Worm (Caenorhabditis elegans) whole organism, L4 larva: Measurements from ENCODE around the gene grd-8.

Experiments
- D1046.2 ChIP-seq: fragments of 200-800 bp; sonication (Bioruptor generic); IDR thresholded peaks from 2 replicates; pipeline ENCODE4 v1.3.6; 2022; ENCODE audit warnings: missing genetic modification characterization, missing compliant biosample characterization
- F37D6.2 ChIP-seq: sonication (generic microtip); optimal IDR thresholded peaks from 2 replicates; lab custom pipeline; 2016; ENCODE audit warnings: mild to moderate bottlenecking, missing genetic modification characterization, missing compliant biosample characterization
- F44E2.7 ChIP-seq: fragments of 200-800 bp; sonication (Bioruptor generic); IDR thresholded peaks from 2 replicates; pipeline ENCODE4 v2.1.2; 2022; ENCODE audit warnings: missing genetic modification characterization, missing compliant biosample characterization
- T20F7.1 ChIP-seq: fragments of 200-800 bp; sonication (Bioruptor generic); optimal IDR thresholded peaks from 2 replicates; lab custom pipeline; 2018; ENCODE audit warnings: mild to moderate bottlenecking, missing genetic modification characterization, missing compliant biosample characterization
- T26A8.4 ChIP-seq: fragments of 200-800 bp; sonication (Bioruptor generic); IDR thresholded peaks from 2 replicates; pipeline ENCODE4 v1.3.6; 2022; ENCODE audit warnings: missing genetic modification characterization, missing compliant biosample characterization
- Y75B8A.6 ChIP-seq: fragments of 200-800 bp; sonication (Bioruptor generic); IDR thresholded peaks from 2 replicates; pipeline ENCODE4 v1.3.6; 2022; ENCODE audit warnings: missing genetic modification reagents, missing genetic modification characterization, missing compliant biosample characterization
- ZK337.2 ChIP-seq: fragments of 200-800 bp; sonication (Bioruptor generic); IDR thresholded peaks from 2 replicates; pipeline ENCODE4 v1.3.6; 2022; ENCODE audit warnings: missing genetic modification reagents, missing genetic modification characterization, missing compliant biosample characterization
- ZK546.5 ChIP-seq, 2 experiments: sonication (generic microtip); optimal IDR thresholded peaks; 2 replicates each; lab custom pipeline; 2017; ENCODE audit warnings: missing biosample characterization in 2 of 2, missing genetic modification characterization in 2 of 2
- ceh-20 ChIP-seq: fragments of 200-800 bp; sonication (Bioruptor generic); IDR thresholded peaks from 2 replicates; pipeline ENCODE4 v1.3.6; 2022; ENCODE audit warnings: missing genetic modification reagents, missing genetic modification characterization, missing compliant biosample characterization
- ceh-28 ChIP-seq: fragments of 150-350 bp; optimal IDR thresholded peaks from 2 replicates; lab custom pipeline; 2014; ENCODE audit warnings: missing biosample characterization, missing genetic modification reagents, missing genetic modification characterization
- ceh-62 ChIP-seq: sonication (generic microtip); optimal IDR thresholded peaks from 2 replicates; lab custom pipeline; 2017; ENCODE audit warnings: missing biosample characterization, missing genetic modification characterization
- ceh-82 ChIP-seq: sonication (generic microtip); optimal IDR thresholded peaks from 2 replicates; lab custom pipeline; 2017; ENCODE audit warnings: missing biosample characterization, missing genetic modification characterization
- ces-1 ChIP-seq: fragments of 150-350 bp; sonication (generic microtip); optimal IDR thresholded peaks from 4 replicates; lab custom pipeline; 2014; ENCODE audit warnings: missing biosample characterization, missing genetic modification reagents, missing genetic modification characterization
- cey-2 ChIP-seq: sonication (generic microtip); optimal IDR thresholded peaks from 3 replicates; lab custom pipeline; 2017; ENCODE audit warnings: missing genetic modification characterization, mild to moderate bottlenecking, missing compliant biosample characterization, antibody characterized with exemption, borderline replicate concordance; ENCODE audit not compliant: insufficient read depth
- daf-12 ChIP-seq: fragments of 150-350 bp; optimal IDR thresholded peaks from 2 replicates; lab custom pipeline; 2014; ENCODE audit warnings: missing biosample characterization, missing genetic modification reagents, missing genetic modification characterization
- daf-16 ChIP-seq, 3 experiments: sonication (generic microtip); optimal IDR thresholded peaks; 2 replicates each; lab custom pipeline; 2016 to 2017; ENCODE audit warnings: missing genetic modification characterization in 3 of 3, missing genetic modification reagents in 3 of 3, mild to moderate bottlenecking in 2 of 3, missing compliant biosample characterization in 2 of 3, missing biosample characterization in 1 of 3, moderate library complexity in 1 of 3
- daf-8 ChIP-seq: fragments of 200-800 bp; sonication (Bioruptor generic); IDR thresholded peaks from 2 replicates; pipeline ENCODE4 v1.3.6; 2022; ENCODE audit warnings: missing genetic modification characterization, missing compliant biosample characterization
- dmd-9 ChIP-seq: fragments of 200-800 bp; sonication (Bioruptor generic); IDR thresholded peaks from 2 replicates; pipeline ENCODE4 v1.3.6; 2022; ENCODE audit warnings: missing genetic modification reagents, missing genetic modification characterization, missing compliant biosample characterization
- dpl-1 ChIP-seq: fragments of 150-350 bp; optimal IDR thresholded peaks from 2 replicates; lab custom pipeline; 2014; ENCODE audit warnings: missing biosample characterization, missing genetic modification reagents, missing genetic modification characterization
- duxl-1 ChIP-seq: sonication (generic microtip); optimal IDR thresholded peaks from 2 replicates; lab custom pipeline; 2016; ENCODE audit warnings: mild to moderate bottlenecking, missing genetic modification characterization, moderate library complexity, missing compliant biosample characterization; ENCODE audit not compliant: poor library complexity
- egl-27 ChIP-seq: sonication (generic microtip); optimal IDR thresholded peaks from 3 replicates; lab custom pipeline; 2017; ENCODE audit warnings: missing biosample characterization, missing genetic modification reagents, missing genetic modification characterization
- egl-43 ChIP-seq: fragments of 200-800 bp; sonication (Bioruptor generic); IDR thresholded peaks from 2 replicates; pipeline ENCODE4 v1.3.6; 2022; ENCODE audit warnings: missing genetic modification reagents, missing genetic modification characterization, missing compliant biosample characterization
- fkh-10 ChIP-seq: fragments of 150-350 bp; optimal IDR thresholded peaks from 2 replicates; lab custom pipeline; 2014; ENCODE audit warnings: missing biosample characterization, missing genetic modification reagents, missing genetic modification characterization
- hlh-11 ChIP-seq: fragments of 200-800 bp; sonication (Bioruptor generic); optimal IDR thresholded peaks from 2 replicates; lab custom pipeline; 2018; ENCODE audit warnings: mild to moderate bottlenecking, missing genetic modification characterization, missing compliant biosample characterization
- hlh-30 ChIP-seq: sonication (generic microtip); optimal IDR thresholded peaks from 2 replicates; lab custom pipeline; 2017; ENCODE audit warnings: antibody characterized with exemption, mild to moderate bottlenecking, missing genetic modification characterization, missing compliant biosample characterization; ENCODE audit not compliant: insufficient read depth
- hmg-1.1 ChIP-seq: fragments of 200-800 bp; sonication (Bioruptor generic); IDR thresholded peaks from 2 replicates; pipeline ENCODE4 v1.3.6; 2022; ENCODE audit warnings: missing genetic modification reagents, missing genetic modification characterization, missing compliant biosample characterization
- jun-1 ChIP-seq: fragments of 150-350 bp; optimal IDR thresholded peaks from 2 replicates; lab custom pipeline; 2014; ENCODE audit warnings: missing biosample characterization, missing genetic modification reagents, missing genetic modification characterization
- lin-13 ChIP-seq: fragments of 150-350 bp; optimal IDR thresholded peaks from 2 replicates; lab custom pipeline; 2014; ENCODE audit warnings: missing biosample characterization, missing genetic modification reagents, missing genetic modification characterization
- lin-15B ChIP-seq: fragments of 150-350 bp; sonication (generic microtip); optimal IDR thresholded peaks from 3 replicates; lab custom pipeline; 2014; ENCODE audit warnings: missing biosample characterization, missing genetic modification characterization
- lsy-2 ChIP-seq, 2 experiments: fragments of 150-350 bp in 1 of 2; sonication (generic microtip) in 1 of 2; optimal IDR thresholded peaks; 2 replicates each; lab custom pipeline; 2014 to 2017; ENCODE audit warnings: missing biosample characterization in 2 of 2, missing genetic modification characterization in 2 of 2
- madf-9 ChIP-seq: fragments of 200-800 bp; sonication (Bioruptor generic); conservative IDR thresholded peaks from 2 replicates; pipeline ENCODE4 v1.3.6; 2022; ENCODE audit warnings: missing genetic modification reagents, missing genetic modification characterization, missing compliant biosample characterization
- mdt-29 ChIP-seq: fragments of 200-800 bp; sonication (Bioruptor generic); IDR thresholded peaks from 2 replicates; pipeline ENCODE4 v1.3.6; 2022; ENCODE audit warnings: missing genetic modification reagents, missing genetic modification characterization, missing compliant biosample characterization
- mxl-2 ChIP-seq: fragments of 200-800 bp; sonication (Bioruptor generic); conservative IDR thresholded peaks from 2 replicates; pipeline ENCODE4 v1.3.6; 2022; ENCODE audit warnings: missing genetic modification reagents, missing genetic modification characterization, missing compliant biosample characterization
- nhr-10 ChIP-seq: fragments of 150-350 bp; optimal IDR thresholded peaks from 2 replicates; lab custom pipeline; 2014; ENCODE audit warnings: missing biosample characterization, missing genetic modification characterization
- nhr-28 ChIP-seq: fragments of 150-350 bp; optimal IDR thresholded peaks from 2 replicates; lab custom pipeline; 2014; ENCODE audit warnings: missing biosample characterization, missing genetic modification characterization
- nhr-6 ChIP-seq: fragments of 150-350 bp; optimal IDR thresholded peaks from 2 replicates; lab custom pipeline; 2014; ENCODE audit warnings: missing biosample characterization, missing genetic modification characterization
- nhr-77 ChIP-seq: fragments of 150-350 bp; optimal IDR thresholded peaks from 2 replicates; lab custom pipeline; 2014; ENCODE audit warnings: missing biosample characterization, missing genetic modification characterization
- pha-4 ChIP-seq, 2 experiments: fragments of 150-350 bp in 1 of 2; fragments of 200-800 bp in 1 of 2; sonication (Bioruptor generic) in 1 of 2; IDR thresholded peaks in 1 of 2; optimal IDR thresholded peaks in 1 of 2; 2 replicates each; pipeline versions ENCODE4 v1.3.6 to Lab custom; 2014 to 2022; ENCODE audit warnings: missing genetic modification characterization in 2 of 2, missing genetic modification reagents in 2 of 2, missing biosample characterization in 1 of 2, missing compliant biosample characterization in 1 of 2
- saeg-2 ChIP-seq: fragments of 200-800 bp; sonication (Bioruptor generic); IDR thresholded peaks from 2 replicates; pipeline ENCODE4 v1.3.6; 2022; ENCODE audit warnings: missing genetic modification reagents, missing genetic modification characterization, missing compliant biosample characterization
- set-16 ChIP-seq: fragments of 200-800 bp; sonication (Bioruptor generic); IDR thresholded peaks from 2 replicates; pipeline ENCODE4 v1.3.6; 2022; ENCODE audit warnings: missing genetic modification reagents, missing genetic modification characterization, missing compliant biosample characterization
- skn-1 ChIP-seq: fragments of 150-350 bp; optimal IDR thresholded peaks from 2 replicates; lab custom pipeline; 2014; ENCODE audit warnings: missing biosample characterization, missing genetic modification characterization
- snpc-1.2 ChIP-seq: fragments of 200-800 bp; sonication (Bioruptor generic); IDR thresholded peaks from 2 replicates; pipeline ENCODE4 v1.3.6; 2022; ENCODE audit warnings: missing genetic modification reagents, missing genetic modification characterization, missing compliant biosample characterization
- spr-1 ChIP-seq: sonication (generic microtip); optimal IDR thresholded peaks from 2 replicates; lab custom pipeline; 2016; ENCODE audit warnings: mild to moderate bottlenecking, missing genetic modification characterization, missing compliant biosample characterization
- spr-3 ChIP-seq: fragments of 200-800 bp; sonication (Bioruptor generic); optimal IDR thresholded peaks from 2 replicates; lab custom pipeline; 2018; ENCODE audit warnings: mild to moderate bottlenecking, missing genetic modification characterization, missing compliant biosample characterization
- tag-97 ChIP-seq: fragments of 200-800 bp; sonication (Bioruptor generic); IDR thresholded peaks from 2 replicates; pipeline ENCODE4 v1.3.6; 2022; ENCODE audit warnings: missing genetic modification characterization, missing compliant biosample characterization
- tra-1 ChIP-seq: fragments of 200-800 bp; sonication (Bioruptor generic); IDR thresholded peaks from 2 replicates; pipeline ENCODE4 v1.3.6; 2022; ENCODE audit warnings: missing genetic modification reagents, missing genetic modification characterization, missing compliant biosample characterization
- unc-39 ChIP-seq: sonication (generic microtip); optimal IDR thresholded peaks from 2 replicates; lab custom pipeline; 2017; ENCODE audit warnings: missing biosample characterization, missing genetic modification characterization
- unc-62 ChIP-seq, 3 experiments: fragments of 150-350 bp in 1 of 3; sonication (generic microtip); optimal IDR thresholded peaks in 2 of 3; peaks in 1 of 3; 1 replicate in 1 of 3; 2 replicates in 2 of 3; lab custom pipeline; 2014 to 2017; ENCODE audit warnings: missing biosample characterization in 3 of 3, missing genetic modification characterization in 3 of 3, missing genetic modification reagents in 3 of 3, missing genotype in 1 of 3
- zip-11 ChIP-seq: fragments of 200-800 bp; sonication (Bioruptor generic); IDR thresholded peaks from 2 replicates; pipeline ENCODE4 v1.3.6; 2022; ENCODE audit warnings: missing genetic modification characterization, missing compliant biosample characterization
- zip-2 ChIP-seq: fragments of 150-350 bp; optimal IDR thresholded peaks from 2 replicates; lab custom pipeline; 2014; ENCODE audit warnings: missing biosample characterization, missing genetic modification characterization
- ztf-7 ChIP-seq: fragments of 150-350 bp; optimal IDR thresholded peaks from 2 replicates; lab custom pipeline; 2014; ENCODE audit warnings: missing biosample characterization, missing genetic modification characterization

The grd-8 gene

DNA sequence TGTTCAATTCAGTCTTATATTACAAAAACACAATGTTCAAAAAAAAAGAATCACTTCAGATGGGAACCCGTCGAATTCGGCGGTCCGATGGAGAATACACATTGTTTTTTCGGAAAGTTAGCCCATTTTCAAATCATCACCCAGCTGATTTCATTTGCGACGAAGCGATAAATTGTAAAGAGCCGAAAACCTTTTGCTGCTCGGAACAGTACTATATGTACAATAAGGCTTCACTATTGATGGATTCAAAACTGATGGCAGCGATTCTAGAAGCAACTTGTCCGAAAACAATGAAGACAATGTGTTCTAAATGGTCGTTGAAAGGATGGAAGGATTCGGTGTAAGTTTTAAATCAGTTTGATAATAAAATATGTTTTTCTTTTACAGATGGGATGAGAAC is 15.6 kb downstream of the grd-8 start, which contains the start of gene C37C3.1:
C37C3.1 (plus strand) TSS at position 33 of the 400 bp plus-strand sequence.
- no peak for TF ChIP-seq pha-4 (GFP tag; IDR thresholded peaks at IDR 0.05; lab: Robert Waterston, UW)
- TF ChIP-seq pha-4 (tag; optimal IDR thresholded peaks at IDR 0.05; lab: Kevin White, UChicago): no peak
- no peak for TF ChIP-seq hmg-1.1
- TF ChIP-seq snpc-1.2 (GFP tag; lab: Robert Waterston, UW): peak; percentile 23; the same call in 1 of the 2 replicates
- no peak for TF ChIP-seq Y75B8A.6
- TF ChIP-seq jun-1 (tag; lab: Kevin White, UChicago): no peak
- TF ChIP-seq F37D6.2 (tag; lab: Kevin White, UChicago): no peak
- no peak for TF ChIP-seq zip-11
- TF ChIP-seq dpl-1 (GFP tag; lab: Kevin White, UChicago): no peak
- TF ChIP-seq daf-16 (GFP tag; optimal IDR thresholded peaks at IDR 0.05; lab: Kevin White, UChicago): no peak
- TF ChIP-seq daf-16 (tag; optimal IDR thresholded peaks at IDR 0.05; lab: Kevin White, UChicago): no peak
- TF ChIP-seq nhr-10 (tag; lab: Kevin White, UChicago): no peak
- no peak for TF ChIP-seq lin-15B (tag; lab: Kevin White, UChicago)
- TF ChIP-seq mdt-29: no peak
- no peak for TF ChIP-seq hlh-11 (tag; lab: Kevin White, UChicago)
- no peak for TF ChIP-seq ceh-28 (tag; lab: Kevin White, UChicago)
- no peak for TF ChIP-seq ces-1
- no peak for TF ChIP-seq nhr-6 (tag; lab: Kevin White, UChicago)
- TF ChIP-seq ceh-20 (GFP tag; lab: Robert Waterston, UW): no peak
- TF ChIP-seq saeg-2 (GFP tag; lab: Robert Waterston, UW): no peak
- no peak for TF ChIP-seq cey-2 (tag; lab: Kevin White, UChicago)
- TF ChIP-seq nhr-28 (tag; lab: Kevin White, UChicago): no peak
- no peak for TF ChIP-seq tra-1 (GFP tag; lab: Robert Waterston, UW)
- TF ChIP-seq spr-3 (GFP tag; lab: Kevin White, UChicago): peak; percentile 13
- no peak for TF ChIP-seq set-16 (GFP tag; lab: Robert Waterston, UW)
- peak; percentile 57 for TF ChIP-seq lin-13 (GFP tag; lab: Kevin White, UChicago)
- TF ChIP-seq unc-39 (tag; lab: Kevin White, UChicago): no peak
- no peak for TF ChIP-seq hlh-30 (tag; lab: Kevin White, UChicago)
- TF ChIP-seq T20F7.1 (GFP tag; lab: Kevin White, UChicago): no peak
- TF ChIP-seq tag-97 (GFP tag; lab: Robert Waterston, UW): no peak
- TF ChIP-seq T26A8.4 (GFP tag; lab: Robert Waterston, UW): peak; percentile 81
- TF ChIP-seq daf-8 (GFP tag; lab: Robert Waterston, UW): 0 out of 2 replicates have a peak, but pooled peaks have one; percentile 13
- no peak for TF ChIP-seq ZK337.2
- no peak for TF ChIP-seq ZK546.5 (tag; optimal IDR thresholded peaks at IDR 0.05; lab: Kevin White, UChicago)
- TF ChIP-seq fkh-10 (GFP tag; lab: Kevin White, UChicago): no peak
- no peak for TF ChIP-seq mxl-2 (GFP tag; lab: Robert Waterston, UW)
- no peak for TF ChIP-seq egl-27 (tag; lab: Kevin White, UChicago)
- TF ChIP-seq unc-62 (GFP tag; optimal IDR thresholded peaks at IDR 0.05 in 1 of 2; lab: Kevin White, UChicago): no peak
- TF ChIP-seq unc-62 (tag; optimal IDR thresholded peaks at IDR 0.05; lab: Kevin White, UChicago): no peak
- no peak for TF ChIP-seq dmd-9
- TF ChIP-seq egl-43 (GFP tag; lab: Robert Waterston, UW): no peak
- no peak for TF ChIP-seq F44E2.7
- TF ChIP-seq nhr-77 (tag; lab: Kevin White, UChicago): no peak
- TF ChIP-seq skn-1 (tag; lab: Kevin White, UChicago): no peak
- TF ChIP-seq ztf-7 (tag; lab: Kevin White, UChicago): no peak
- no peak for TF ChIP-seq D1046.2
- TF ChIP-seq zip-2 (tag; lab: Kevin White, UChicago): no peak
- peak in 1 of 2 experiments; percentile 59 for TF ChIP-seq lsy-2 (tag; optimal IDR thresholded peaks at IDR 0.05; lab: Kevin White, UChicago)
- TF ChIP-seq spr-1 (tag; lab: Kevin White, UChicago): peak; percentile 19
- no peak for TF ChIP-seq duxl-1 (tag; lab: Kevin White, UChicago)
- TF ChIP-seq ceh-62 (tag; lab: Kevin White, UChicago): no peak
- TF ChIP-seq ceh-82 (tag; lab: Kevin White, UChicago): no peak
- no peak for TF ChIP-seq daf-12 (tag; lab: Kevin White, UChicago)
- TF ChIP-seq madf-9 (GFP tag; lab: Robert Waterston, UW): no peak
